Worm (Caenorhabditis elegans) whole organism, L3 larva: ENCODE results near the gene T07C4.3.

Experiments used
- ZK546.5 ChIP-seq: sonication (generic microtip); optimal IDR thresholded peaks from 2 replicates; lab custom pipeline; 2017; ENCODE audit warnings: missing biosample characterization, missing genetic modification characterization
- aly-2 ChIP-seq: fragments of 150-350 bp; optimal IDR thresholded peaks from 2 replicates; lab custom pipeline; 2014; ENCODE audit warnings: missing biosample characterization, missing genetic modification characterization
- mdl-1 ChIP-seq: fragments of 150-350 bp; optimal IDR thresholded peaks from 2 replicates; lab custom pipeline; 2014; ENCODE audit warnings: missing biosample characterization, missing genetic modification characterization
- nhr-237 ChIP-seq: fragments of 150-350 bp; optimal IDR thresholded peaks from 2 replicates; lab custom pipeline; 2014; ENCODE audit warnings: missing biosample characterization, missing genetic modification characterization
- unc-39 ChIP-seq: sonication (generic microtip); optimal IDR thresholded peaks from 4 replicates; lab custom pipeline; 2017; ENCODE audit warnings: missing biosample characterization, missing genetic modification characterization

- no peak for TF ChIP-seq nhr-237 (tag; lab: Kevin White, UChicago)
- no peak for TF ChIP-seq unc-39
- no peak for TF ChIP-seq mdl-1
- no peak for TF ChIP-seq ZK546.5 (tag; lab: Kevin White, UChicago)
- no peak for TF ChIP-seq aly-2 (tag; lab: Kevin White, UChicago)
Measured at ce11 chrIII:10318755-10319154, 33.2 kb upstream of the T07C4.3 start, which contains the start of gene unc-69.
